Fruit fly (Drosophila melanogaster) whole organism, wandering third instar larva: ENCODE measurements around the gene CG32086.

Source experiments
- Abd-B ChIP-seq: fragments of >200 bp; optimal IDR thresholded peaks from 2 replicates; lab custom pipeline; 2017; ENCODE audit warnings: missing biosample characterization, missing genetic modification characterization
- CG9705 ChIP-seq: fragments of 200-800 bp; sonication (Bioruptor generic); optimal IDR thresholded peaks from 2 replicates; lab custom pipeline; 2018; ENCODE audit warnings: missing biosample characterization, mild to moderate bottlenecking, missing genetic modification characterization
- CrebA ChIP-seq: fragments of 200-800 bp; sonication (Bioruptor generic); optimal IDR thresholded peaks from 2 replicates; lab custom pipeline; 2016; ENCODE audit warnings: missing biosample characterization, mild to moderate bottlenecking, missing genetic modification characterization, borderline replicate concordance
- Dfd ChIP-seq: fragments of >200 bp; optimal IDR thresholded peaks from 2 replicates; lab custom pipeline; 2017; ENCODE audit warnings: missing biosample characterization, missing genetic modification characterization
- Dif ChIP-seq: fragments of 200-275, 200-300 bp; sonication (Bioruptor generic); optimal IDR thresholded peaks from 2 replicates; lab custom pipeline; 2018; ENCODE audit warnings: missing biosample characterization, missing genetic modification characterization; ENCODE audit not compliant: partially characterized antibody
- GATAd ChIP-seq: sonication (Bioruptor generic); optimal IDR thresholded peaks from 2 replicates; lab custom pipeline; 2016; ENCODE audit warnings: missing biosample characterization, missing genetic modification characterization
- Hnf4 ChIP-seq: fragments of 200-800 bp; sonication (Bioruptor generic); optimal IDR thresholded peaks from 2 replicates; lab custom pipeline; 2016; ENCODE audit warnings: missing biosample characterization, mild to moderate bottlenecking, missing genetic modification characterization
- Jra ChIP-seq: sonication (Bioruptor generic); optimal IDR thresholded peaks from 2 replicates; lab custom pipeline; 2016; ENCODE audit warnings: missing biosample characterization, missing genetic modification characterization
- Myc ChIP-seq: fragments of >200 bp; optimal IDR thresholded peaks from 2 replicates; lab custom pipeline; 2017
- N ChIP-seq: fragments of >200 bp; optimal IDR thresholded peaks from 2 replicates; lab custom pipeline; 2018; ENCODE audit warnings: missing biosample characterization, missing external identifiers, missing genetic modification characterization
- OdsH ChIP-seq: fragments of 200-800 bp; sonication (Bioruptor generic); optimal IDR thresholded peaks from 2 replicates; lab custom pipeline; 2016; ENCODE audit warnings: missing biosample characterization, mild to moderate bottlenecking, missing genetic modification characterization
- Rel ChIP-seq, 2 experiments: fragments of 200-800 bp; sonication (Bioruptor generic) in 1 of 2; optimal IDR thresholded peaks; 2 replicates in 1 of 2; 3 replicates in 1 of 2; lab custom pipeline; 2016 to 2019; ENCODE audit warnings: mild to moderate bottlenecking in 2 of 2, missing biosample characterization in 2 of 2, missing genetic modification characterization in 2 of 2, moderate library complexity in 1 of 2
- Vsx2 ChIP-seq: fragments of 200-300, 225-300 bp; sonication (Bioruptor generic); optimal IDR thresholded peaks from 2 replicates; lab custom pipeline; 2018; ENCODE audit warnings: missing biosample characterization, missing genetic modification characterization; ENCODE audit not compliant: partially characterized antibody
- br ChIP-seq: fragments of 200-800 bp; sonication (Bioruptor generic); optimal IDR thresholded peaks from 2 replicates; lab custom pipeline; 2016; ENCODE audit warnings: missing biosample characterization, missing genetic modification characterization
- brk ChIP-seq: fragments of 200-800 bp; sonication (Bioruptor generic); optimal IDR thresholded peaks from 2 replicates; lab custom pipeline; 2016; ENCODE audit warnings: missing biosample characterization, mild to moderate bottlenecking, missing genetic modification characterization
- dl ChIP-seq, 2 experiments: fragments of 175-275, 200-275 bp in 1 of 2; fragments of 200-275 bp in 1 of 2; sonication (Bioruptor generic); optimal IDR thresholded peaks; lab custom pipeline; 2018; ENCODE audit warnings: mild to moderate bottlenecking in 2 of 2, missing biosample characterization in 2 of 2, missing genetic modification characterization in 2 of 2, moderate library complexity in 2 of 2; ENCODE audit not compliant: partially characterized antibody in 2 of 2, insufficient read depth in 1 of 2
- dmrt93B ChIP-seq: fragments of 200-800 bp; sonication (Bioruptor generic); optimal IDR thresholded peaks from 2 replicates; lab custom pipeline; 2018; ENCODE audit warnings: missing biosample characterization, mild to moderate bottlenecking, missing genetic modification characterization
- dsf ChIP-seq: sonication (Bioruptor generic); optimal IDR thresholded peaks from 2 replicates; lab custom pipeline; 2016; ENCODE audit warnings: missing biosample characterization, missing genetic modification characterization, borderline replicate concordance
- ey ChIP-seq: fragments of 200-800 bp; sonication (Bioruptor generic); optimal IDR thresholded peaks from 2 replicates; lab custom pipeline; 2016; ENCODE audit warnings: missing biosample characterization, missing genetic modification characterization
- foxo ChIP-seq, 2 experiments: fragments of 200-800 bp; sonication (Bioruptor generic); optimal IDR thresholded peaks; 2 replicates in 1 of 2; 3 replicates in 1 of 2; lab custom pipeline; 2016 to 2017; ENCODE audit warnings: missing biosample characterization in 2 of 2, missing genetic modification characterization in 2 of 2
- fru ChIP-seq: fragments of 200-800 bp; sonication (Bioruptor generic); optimal IDR thresholded peaks from 3 replicates; lab custom pipeline; 2016; ENCODE audit warnings: missing biosample characterization, mild to moderate bottlenecking, missing genetic modification characterization
- h ChIP-seq: fragments of 200-800 bp; sonication (Bioruptor generic); optimal IDR thresholded peaks from 3 replicates; lab custom pipeline; 2016; ENCODE audit warnings: missing biosample characterization, mild to moderate bottlenecking, missing genetic modification characterization
- jim ChIP-seq: fragments of 175-275, 200-325 bp; sonication (Bioruptor generic); optimal IDR thresholded peaks from 2 replicates; lab custom pipeline; 2016; ENCODE audit warnings: missing biosample characterization, mild to moderate bottlenecking, missing genetic modification characterization
- lola ChIP-seq: fragments of >200 bp; optimal IDR thresholded peaks from 2 replicates; lab custom pipeline; 2017; ENCODE audit warnings: missing biosample characterization, missing genetic modification characterization
- rgr ChIP-seq: fragments of 200-800 bp; sonication (Bioruptor generic); optimal IDR thresholded peaks from 3 replicates; lab custom pipeline; 2016; ENCODE audit warnings: missing biosample characterization, mild to moderate bottlenecking, missing genetic modification characterization
- sage ChIP-seq: fragments of 200-800 bp; sonication (Bioruptor generic); optimal IDR thresholded peaks from 2 replicates; lab custom pipeline; 2016; ENCODE audit warnings: missing biosample characterization, mild to moderate bottlenecking, missing genetic modification characterization
- sv ChIP-seq: fragments of 200-800 bp; sonication (Bioruptor generic); optimal IDR thresholded peaks from 3 replicates; lab custom pipeline; 2016; ENCODE audit warnings: missing biosample characterization, missing genetic modification characterization
- tai ChIP-seq: sonication (Bioruptor generic); optimal IDR thresholded peaks from 2 replicates; lab custom pipeline; 2016; ENCODE audit warnings: missing biosample characterization, missing genetic modification characterization
- usp ChIP-seq: fragments of >200 bp; optimal IDR thresholded peaks from 2 replicates; lab custom pipeline; 2017; ENCODE audit warnings: missing biosample characterization, missing genetic modification characterization
- woc ChIP-seq: sonication (Bioruptor generic); optimal IDR thresholded peaks from 2 replicates; lab custom pipeline; 2016; ENCODE audit warnings: missing biosample characterization, mild to moderate bottlenecking, missing genetic modification characterization

CG32086 gene

DNA sequence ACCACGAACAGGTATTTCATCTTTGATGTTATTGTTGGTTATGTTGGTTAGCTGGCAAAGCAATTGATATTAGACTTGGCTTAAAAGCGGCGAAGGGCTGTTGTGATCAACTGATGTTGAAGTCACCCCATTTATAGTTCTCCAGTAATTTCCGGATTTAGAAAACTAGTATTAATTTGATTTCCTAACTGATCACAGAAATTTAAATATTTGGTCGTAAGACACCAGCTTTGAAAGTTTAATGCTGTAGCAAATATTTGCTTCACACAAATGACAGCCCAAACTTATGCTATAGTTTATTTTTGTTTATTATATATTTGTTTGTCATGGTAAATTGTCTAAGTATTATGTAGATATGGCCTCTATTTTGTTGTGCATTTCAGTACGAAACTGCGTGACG, 1.8 kb downstream of the CG32086 start, which contains the start of gene CG33269:
Gene CG33269 (minus strand): TSS at position 101 of the 400 bp plus-strand sequence.
- TF ChIP-seq foxo (GFP tag; optimal IDR thresholded peaks at IDR 0.05; lab: Kevin White, UChicago) = no peak
- TF ChIP-seq usp (GFP tag; lab: Kevin White, UChicago) = no peak
- TF ChIP-seq N = no peak
- no peak for TF ChIP-seq dsf (GFP tag; lab: Kevin White, UChicago)
- TF ChIP-seq Vsx2 = no peak
- TF ChIP-seq Rel (GFP tag; optimal IDR thresholded peaks at IDR 0.05; lab: Kevin White, UChicago) = no peak
- TF ChIP-seq Rel (tag; optimal IDR thresholded peaks at IDR 0.05; lab: Kevin White, UChicago) = no peak
- no peak for TF ChIP-seq rgr
- TF ChIP-seq brk = no peak
- TF ChIP-seq Abd-B (GFP tag; lab: Kevin White, UChicago) = no peak
- TF ChIP-seq jim = no peak
- no peak for TF ChIP-seq Dfd (GFP tag; lab: Kevin White, UChicago)
- TF ChIP-seq Hnf4 = no peak
- no peak for TF ChIP-seq dl (GFP tag; optimal IDR thresholded peaks at IDR 0.05; lab: Kevin White, UChicago; ENCODE audit: insufficient read depth in 1 of 2, partially characterized antibody in 2 of 2)
- no peak for TF ChIP-seq Dif (GFP tag; lab: Kevin White, UChicago)
- TF ChIP-seq br = no peak
- TF ChIP-seq CG9705 (GFP tag; lab: Kevin White, UChicago) = no peak
- no peak for TF ChIP-seq woc (GFP tag; lab: Kevin White, UChicago)
- TF ChIP-seq sage = no peak
- TF ChIP-seq fru = no peak
- TF ChIP-seq Jra (GFP tag; lab: Kevin White, UChicago) = no peak

DNA sequence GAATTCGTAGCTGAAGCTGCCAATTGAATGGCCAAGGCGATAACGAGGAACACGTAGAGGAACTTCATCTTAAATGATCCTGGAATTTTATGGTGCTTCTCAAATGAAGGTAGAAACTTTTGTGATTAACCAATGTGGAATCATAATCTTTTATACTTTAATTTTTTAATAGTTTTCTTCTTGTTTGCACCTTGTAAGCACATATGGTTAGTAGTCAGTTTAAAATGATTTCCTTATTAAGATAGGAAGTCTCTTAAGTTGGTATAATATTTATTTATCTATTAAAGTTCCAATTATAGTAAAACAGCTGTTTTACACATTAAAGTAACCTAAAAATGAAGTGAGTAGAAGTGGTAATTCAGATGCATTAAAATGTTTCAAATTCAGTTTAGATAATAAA, 2.9 kb downstream of the CG32086 start, which contains the start of gene CG43391:
Gene CG43391 (minus strand): TSS at position 101 of the 400 bp plus-strand sequence.
- no peak for TF ChIP-seq jim
- no peak for TF ChIP-seq Dfd (GFP tag; lab: Kevin White, UChicago)
- TF ChIP-seq Hnf4 = no peak
- no peak for TF ChIP-seq h (GFP tag; lab: Kevin White, UChicago)
- no peak for TF ChIP-seq dsf (GFP tag; lab: Kevin White, UChicago)
- TF ChIP-seq usp (GFP tag; lab: Kevin White, UChicago) = no peak
- TF ChIP-seq Rel (GFP tag; optimal IDR thresholded peaks at IDR 0.05; lab: Kevin White, UChicago) = no peak
- TF ChIP-seq Rel (tag; optimal IDR thresholded peaks at IDR 0.05; lab: Kevin White, UChicago) = no peak
- TF ChIP-seq sv (GFP tag; lab: Kevin White, UChicago) = no peak
- no peak for TF ChIP-seq N
- TF ChIP-seq Abd-B (GFP tag; lab: Kevin White, UChicago) = no peak
- TF ChIP-seq OdsH (GFP tag; lab: Kevin White, UChicago) = no peak
- TF ChIP-seq GATAd (GFP tag; lab: Kevin White, UChicago) = no peak
- no peak for TF ChIP-seq lola (GFP tag; lab: Kevin White, UChicago)
- TF ChIP-seq foxo (GFP tag; optimal IDR thresholded peaks at IDR 0.05; lab: Kevin White, UChicago) = no peak
- no peak for TF ChIP-seq tai (GFP tag; lab: Kevin White, UChicago)
- no peak for TF ChIP-seq fru
- TF ChIP-seq, all 38 proteins: peak for 0

DNA sequence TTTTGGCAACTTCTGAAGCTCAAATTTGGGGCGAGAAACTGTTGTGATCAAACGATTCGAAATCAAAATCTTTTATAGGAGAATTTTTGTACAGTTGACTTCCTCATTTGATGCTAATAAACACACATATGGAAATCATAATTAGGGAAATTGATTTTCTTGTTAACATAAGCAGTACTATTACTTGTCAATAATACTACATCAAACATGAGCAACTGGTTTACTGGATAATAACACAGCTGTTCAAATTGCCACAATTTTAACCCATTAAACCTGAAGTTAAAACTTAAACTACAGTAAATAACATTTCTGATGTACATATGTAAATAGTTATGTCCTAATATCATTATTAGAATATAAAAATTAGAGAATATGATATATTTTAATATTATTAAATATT, 3.9 kb downstream of the CG32086 start, which contains the start of gene CG43390:
Gene CG43390 (minus strand): TSS at position 32 of the 400 bp plus-strand sequence.
- TF ChIP-seq sv (GFP tag; lab: Kevin White, UChicago) = no peak
- no peak for TF ChIP-seq Abd-B (GFP tag; lab: Kevin White, UChicago)
- TF ChIP-seq jim = no peak
- no peak for TF ChIP-seq N
- no peak for TF ChIP-seq foxo (GFP tag; optimal IDR thresholded peaks at IDR 0.05; lab: Kevin White, UChicago)
- TF ChIP-seq Dif (GFP tag; lab: Kevin White, UChicago) = no peak
- TF ChIP-seq CrebA (GFP tag; lab: Kevin White, UChicago) = no peak
- no peak for TF ChIP-seq lola (GFP tag; lab: Kevin White, UChicago)
- TF ChIP-seq ey (GFP tag; lab: Kevin White, UChicago) = no peak
- TF ChIP-seq brk = no peak

DNA sequence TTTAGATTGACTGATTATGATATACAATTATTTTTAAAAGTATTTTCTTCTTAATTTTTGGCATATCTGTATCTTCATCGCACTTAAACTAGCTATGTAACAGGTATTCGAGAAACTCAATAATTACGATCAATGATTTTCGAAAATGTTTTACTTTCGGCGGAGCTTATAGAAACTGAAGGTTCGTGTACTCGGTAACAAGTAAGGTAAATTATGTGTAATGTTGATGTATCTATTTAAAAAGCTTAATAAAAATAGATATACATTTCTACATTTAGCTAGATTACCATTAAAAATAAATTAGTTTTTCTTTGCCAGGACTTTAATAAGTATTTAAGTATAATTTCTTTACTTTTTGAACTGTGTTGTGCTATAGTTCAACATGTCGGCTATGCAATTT, 5.0 kb downstream of the CG32086 start:
- TF ChIP-seq Rel (GFP tag; optimal IDR thresholded peaks at IDR 0.05; lab: Kevin White, UChicago) (no peak), Rel (tag; optimal IDR thresholded peaks at IDR 0.05; lab: Kevin White, UChicago) (no peak), rgr (no peak), lola (GFP tag; lab: Kevin White, UChicago) (no peak), br (no peak), Myc (lab: Kevin White, UChicago) (peak; percentile 7), dmrt93B (GFP tag; lab: Kevin White, UChicago) (no peak), tai (GFP tag; lab: Kevin White, UChicago) (no peak)
